Worm (Caenorhabditis elegans): ENCODE measurements around the gene cyk-3.

ce11 chrIII:5985340-5985739 is 34.6 kb upstream of the cyk-3 start, which contains the start of gene T04C9.3:
- no peak for TF ChIP-seq elt-3 (tag; optimal IDR thresholded peaks at IDR 0.05)
- TF ChIP-seq nhr-28 (tag; optimal IDR thresholded peaks at IDR 0.05), result no peak
